Worm (Caenorhabditis elegans) whole organism, late embryonic: ENCODE measurements around the gene nemt-1.
"Not testable (repeated sequence)": the region's sequence is repeated elsewhere in the genome, so short reads cannot be mapped to it uniquely, and the experiment has no call there.

Source experiments
- C08G9.2 ChIP-seq: sonication (generic microtip); optimal IDR thresholded peaks from 2 replicates; lab custom pipeline; 2016; ENCODE audit warnings: mild to moderate bottlenecking, missing genetic modification characterization, moderate library complexity, missing compliant biosample characterization
- C38D4.7 ChIP-seq: fragments of 200-800 bp; sonication (Bioruptor generic); optimal IDR thresholded peaks from 2 replicates; lab custom pipeline; 2018; ENCODE audit warnings: mild to moderate bottlenecking, missing genetic modification characterization, moderate library complexity, missing compliant biosample characterization
- F13H6.1 ChIP-seq: sonication (generic microtip); optimal IDR thresholded peaks from 2 replicates; lab custom pipeline; 2016; ENCODE audit warnings: missing genetic modification characterization, missing compliant biosample characterization
- K02D7.2 ChIP-seq: sonication (generic microtip); optimal IDR thresholded peaks from 2 replicates; lab custom pipeline; 2017; ENCODE audit warnings: mild to moderate bottlenecking, missing genetic modification characterization, missing compliant biosample characterization
- Y22D7AL.16 ChIP-seq: sonication (generic microtip); optimal IDR thresholded peaks from 2 replicates; lab custom pipeline; 2016; ENCODE audit warnings: missing genetic modification characterization, missing compliant biosample characterization
- ceh-19 ChIP-seq: fragments of 200-800 bp; sonication (Bioruptor generic); optimal IDR thresholded peaks from 2 replicates; lab custom pipeline; 2018; ENCODE audit warnings: mild to moderate bottlenecking, missing genetic modification characterization, missing compliant biosample characterization
- ceh-2 ChIP-seq: sonication (generic microtip); optimal IDR thresholded peaks from 2 replicates; lab custom pipeline; 2016; ENCODE audit warnings: missing genotype, missing genetic modification characterization, missing compliant biosample characterization
- ceh-24 ChIP-seq: sonication (generic microtip); optimal IDR thresholded peaks from 2 replicates; lab custom pipeline; 2016; ENCODE audit warnings: mild to moderate bottlenecking, missing genetic modification characterization, missing compliant biosample characterization
- ceh-30 ChIP-seq: fragments of 150-350 bp; optimal IDR thresholded peaks from 2 replicates; lab custom pipeline; 2014; ENCODE audit warnings: missing biosample characterization, missing genetic modification characterization
- ceh-31 ChIP-seq: sonication (generic microtip); optimal IDR thresholded peaks from 2 replicates; lab custom pipeline; 2016; ENCODE audit warnings: missing genetic modification characterization, missing compliant biosample characterization
- ceh-34 ChIP-seq: sonication (generic microtip); optimal IDR thresholded peaks from 2 replicates; lab custom pipeline; 2016; ENCODE audit warnings: mild to moderate bottlenecking, missing genetic modification characterization, missing compliant biosample characterization
- ceh-9 ChIP-seq: sonication (generic microtip); optimal IDR thresholded peaks from 2 replicates; lab custom pipeline; 2016; ENCODE audit warnings: mild to moderate bottlenecking, missing genetic modification characterization, inconsistent platforms, missing compliant biosample characterization
- che-1 ChIP-seq: sonication (generic microtip); optimal IDR thresholded peaks from 2 replicates; lab custom pipeline; 2016; ENCODE audit warnings: mild to moderate bottlenecking, missing genetic modification characterization, missing compliant biosample characterization
- dmd-4 ChIP-seq: sonication (generic microtip); optimal IDR thresholded peaks from 2 replicates; lab custom pipeline; 2016; ENCODE audit warnings: borderline replicate concordance, missing genetic modification characterization, missing compliant biosample characterization
- dve-1 ChIP-seq: sonication (generic microtip); optimal IDR thresholded peaks from 2 replicates; lab custom pipeline; 2017; ENCODE audit warnings: antibody characterized with exemption, mild to moderate bottlenecking, missing genetic modification characterization, missing compliant biosample characterization
- elt-2 ChIP-seq: sonication (generic microtip); optimal IDR thresholded peaks from 2 replicates; lab custom pipeline; 2016; ENCODE audit warnings: missing genetic modification reagents, missing genetic modification characterization, missing compliant biosample characterization
- elt-4 ChIP-seq: sonication (generic microtip); optimal IDR thresholded peaks from 2 replicates; lab custom pipeline; 2016; ENCODE audit warnings: missing genetic modification characterization, missing compliant biosample characterization
- ets-4 ChIP-seq: sonication (generic microtip); optimal IDR thresholded peaks from 2 replicates; lab custom pipeline; 2016; ENCODE audit warnings: missing genetic modification characterization, missing compliant biosample characterization
- eyg-1 ChIP-seq: sonication (generic microtip); optimal IDR thresholded peaks from 2 replicates; lab custom pipeline; 2016; ENCODE audit warnings: missing genotype, missing genetic modification characterization, missing compliant biosample characterization
- fkh-10 ChIP-seq: fragments of 150-350 bp; optimal IDR thresholded peaks from 2 replicates; lab custom pipeline; 2014; ENCODE audit warnings: missing biosample characterization, missing genetic modification reagents, missing genetic modification characterization
- gmeb-2 ChIP-seq: sonication (generic microtip); optimal IDR thresholded peaks from 2 replicates; lab custom pipeline; 2016; ENCODE audit warnings: missing genetic modification characterization, inconsistent platforms, missing compliant biosample characterization
- hlh-13 ChIP-seq: fragments of 200-800 bp; sonication (Bioruptor generic); optimal IDR thresholded peaks from 2 replicates; lab custom pipeline; 2018; ENCODE audit warnings: mild to moderate bottlenecking, missing genetic modification characterization, missing compliant biosample characterization
- hlh-15 ChIP-seq: sonication (generic microtip); optimal IDR thresholded peaks from 2 replicates; lab custom pipeline; 2016; ENCODE audit warnings: missing genetic modification characterization, missing compliant biosample characterization
- hlh-30 ChIP-seq: sonication (generic microtip); optimal IDR thresholded peaks from 2 replicates; lab custom pipeline; 2017; ENCODE audit warnings: antibody characterized with exemption, missing genetic modification characterization, missing compliant biosample characterization; ENCODE audit not compliant: insufficient read depth
- hlh-8 ChIP-seq: sonication (generic microtip); optimal IDR thresholded peaks from 2 replicates; lab custom pipeline; 2016; ENCODE audit warnings: missing genotype, missing genetic modification characterization, missing compliant biosample characterization
- lim-6 ChIP-seq: sonication (generic microtip); optimal IDR thresholded peaks from 2 replicates; lab custom pipeline; 2016; ENCODE audit warnings: missing genetic modification characterization, missing compliant biosample characterization
- lin-11 ChIP-seq: fragments of 200-800 bp; sonication (Bioruptor generic); optimal IDR thresholded peaks from 2 replicates; lab custom pipeline; 2018; ENCODE audit warnings: mild to moderate bottlenecking, missing genetic modification characterization, missing compliant biosample characterization
- madf-2 ChIP-seq: sonication (generic microtip); optimal IDR thresholded peaks from 2 replicates; lab custom pipeline; 2017; ENCODE audit warnings: missing genetic modification characterization, missing compliant biosample characterization
- nfya-1 ChIP-seq: sonication (generic microtip); optimal IDR thresholded peaks from 2 replicates; lab custom pipeline; 2017; ENCODE audit warnings: missing genetic modification characterization, mild to moderate bottlenecking, missing compliant biosample characterization, antibody characterized with exemption, moderate library complexity
- nhr-11 ChIP-seq: fragments of 150-350 bp; optimal IDR thresholded peaks from 2 replicates; lab custom pipeline; 2014; ENCODE audit warnings: missing biosample characterization, missing genetic modification characterization
- odd-2 ChIP-seq: sonication (generic microtip); optimal IDR thresholded peaks from 2 replicates; lab custom pipeline; 2017; ENCODE audit warnings: antibody characterized with exemption, mild to moderate bottlenecking, missing genetic modification characterization, missing compliant biosample characterization
- pag-3 ChIP-seq: sonication (generic microtip); optimal IDR thresholded peaks from 2 replicates; lab custom pipeline; 2016; ENCODE audit warnings: missing compliant biosample characterization, missing genetic modification characterization, borderline replicate concordance
- pax-1 ChIP-seq: fragments of 150-350 bp; optimal IDR thresholded peaks from 2 replicates; lab custom pipeline; 2014; ENCODE audit warnings: missing biosample characterization, missing genetic modification characterization
- pha-2 ChIP-seq: sonication (generic microtip); optimal IDR thresholded peaks from 2 replicates; lab custom pipeline; 2017; ENCODE audit warnings: mild to moderate bottlenecking, missing genetic modification characterization, missing compliant biosample characterization
- pha-4 ChIP-seq: fragments of 150-350 bp; optimal IDR thresholded peaks from 2 replicates; lab custom pipeline; 2018; ENCODE audit warnings: missing biosample characterization, missing genetic modification reagents, missing genetic modification characterization
- pqm-1 ChIP-seq: sonication (generic microtip); optimal IDR thresholded peaks from 2 replicates; lab custom pipeline; 2016; ENCODE audit warnings: missing genetic modification characterization, missing compliant biosample characterization
- ref-2 ChIP-seq: sonication (generic microtip); optimal IDR thresholded peaks from 2 replicates; lab custom pipeline; 2016; ENCODE audit warnings: missing genetic modification characterization, missing compliant biosample characterization
- rnt-1 ChIP-seq: sonication (generic microtip); optimal IDR thresholded peaks from 2 replicates; lab custom pipeline; 2016; ENCODE audit warnings: missing genetic modification characterization, missing compliant biosample characterization
- syd-9 ChIP-seq: sonication (generic microtip); optimal IDR thresholded peaks from 2 replicates; lab custom pipeline; 2016; ENCODE audit warnings: mild to moderate bottlenecking, missing genetic modification characterization, moderate library complexity, missing compliant biosample characterization
- tbx-2 ChIP-seq: sonication (generic microtip); optimal IDR thresholded peaks from 2 replicates; lab custom pipeline; 2016; ENCODE audit warnings: missing genetic modification characterization, missing compliant biosample characterization
- tbx-7 ChIP-seq: sonication (generic microtip); optimal IDR thresholded peaks from 2 replicates; lab custom pipeline; 2016; ENCODE audit warnings: missing genotype, missing genetic modification characterization, missing compliant biosample characterization
- unc-3 ChIP-seq, 2 experiments: fragments of 200-800 bp in 1 of 2; sonication (Bioruptor generic) in 1 of 2; sonication (generic microtip) in 1 of 2; conservative IDR thresholded peaks in 1 of 2; optimal IDR thresholded peaks in 1 of 2; 2 replicates each; pipeline versions ENCODE4 v1.3.6 to Lab custom; 2016 to 2022; ENCODE audit warnings: missing compliant biosample characterization in 2 of 2, missing genetic modification characterization in 2 of 2, missing genetic modification reagents in 1 of 2
- ztf-16 ChIP-seq: sonication (generic microtip); optimal IDR thresholded peaks from 2 replicates; lab custom pipeline; 2017; ENCODE audit warnings: missing genetic modification characterization, missing compliant biosample characterization

nemt-1 gene

DNA sequence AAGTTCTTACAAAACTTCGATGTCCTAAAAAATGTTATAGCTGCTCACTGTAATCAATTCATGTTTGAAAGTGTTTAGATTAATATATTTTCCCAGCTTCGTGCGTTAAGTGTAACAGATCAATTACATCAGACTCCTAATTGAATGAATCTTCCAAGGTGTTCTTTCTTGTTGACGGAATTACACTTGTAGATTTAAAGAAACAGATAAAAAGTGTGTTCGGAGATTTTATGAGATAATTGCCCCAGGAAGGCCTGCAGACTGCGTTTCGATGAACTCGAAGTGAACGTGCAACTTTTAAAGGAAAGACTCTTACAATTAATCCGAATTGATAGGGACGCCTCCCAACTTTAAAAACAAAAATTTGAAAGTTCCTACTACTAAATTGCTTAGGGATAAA, 29.6 kb downstream of the nemt-1 start:
- no peak for TF ChIP-seq unc-3 (GFP tag; conservative IDR thresholded peaks at IDR 0.05; lab: Robert Waterston, UW)
- no peak for TF ChIP-seq unc-3 (tag; optimal IDR thresholded peaks at IDR 0.05; lab: Kevin White, UChicago)
- no peak for TF ChIP-seq odd-2 (tag; lab: Kevin White, UChicago)
- no peak for TF ChIP-seq ztf-16 (tag; lab: Kevin White, UChicago)
- no peak for TF ChIP-seq lin-11
- no peak for TF ChIP-seq hlh-13
- TF ChIP-seq tbx-7 (tag; lab: Kevin White, UChicago) = no peak
- no peak for TF ChIP-seq pax-1
- no peak for TF ChIP-seq pag-3 (tag; lab: Kevin White, UChicago)
- no peak for TF ChIP-seq ceh-24
- no peak for TF ChIP-seq eyg-1 (tag; lab: Kevin White, UChicago)
- TF ChIP-seq ceh-9 (tag; lab: Kevin White, UChicago) = no peak
- no peak for TF ChIP-seq fkh-10 (GFP tag; lab: Kevin White, UChicago)
- TF ChIP-seq gmeb-2 (tag; lab: Kevin White, UChicago) = no peak
- no peak for TF ChIP-seq hlh-8 (tag; lab: Kevin White, UChicago)
- no peak for TF ChIP-seq ceh-19 (GFP tag; lab: Kevin White, UChicago)
- no peak for TF ChIP-seq dve-1
- TF ChIP-seq syd-9 (tag; lab: Kevin White, UChicago) = no peak
- TF ChIP-seq nhr-11 (tag; lab: Kevin White, UChicago) = no peak

DNA sequence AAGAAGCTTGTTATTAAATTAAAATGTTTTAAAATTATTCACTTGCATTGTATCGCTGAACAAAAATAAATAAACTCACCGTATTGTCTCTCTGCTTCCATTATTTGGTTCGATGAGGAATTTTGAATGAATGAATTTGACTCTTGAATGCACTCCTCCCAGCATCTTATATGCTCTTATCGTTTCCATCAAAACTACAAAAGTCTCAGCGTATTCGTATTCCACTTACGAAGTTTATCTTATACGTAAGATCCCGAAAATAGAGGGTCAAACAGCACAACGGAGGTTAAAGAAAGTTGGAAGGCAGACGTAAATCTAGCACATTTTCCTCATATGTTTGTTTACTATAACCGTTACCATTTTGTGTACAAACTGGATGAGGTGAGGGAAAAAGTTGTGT, 32.9 kb downstream of the nemt-1 start, which contains the start of gene nhr-267:
TSS of gene nhr-267 (minus strand) at position 101 of the 400 bp plus-strand sequence.
- not testable (repeated sequence) for TF ChIP-seq ref-2 (tag; lab: Kevin White, UChicago); pha-2; pha-4 (tag; lab: Kevin White, UChicago)
- TF ChIP-seq, all 69 proteins: peak for 0; not testable (repeated sequence) for 69

ce11 chrIV:9274008-9274529, 45.2 kb downstream of the nemt-1 start, which contains the start of gene nmy-3:
Gene nmy-3 (plus strand): TSS chrIV:9274479.
- TF ChIP-seq C38D4.7 (GFP tag; lab: Kevin White, UChicago) (no peak), C08G9.2 (tag; lab: Kevin White, UChicago) (no peak), lim-6 (tag; lab: Kevin White, UChicago) (no peak), ceh-30 (no peak), elt-4 (tag; lab: Kevin White, UChicago) (no peak), F13H6.1 (tag; lab: Kevin White, UChicago) (no peak), K02D7.2 (tag; lab: Kevin White, UChicago) (no peak)
- TF ChIP-seq, all 69 proteins: peak for 0

- no peak for TF ChIP-seq ceh-2 (tag; lab: Kevin White, UChicago)
- TF ChIP-seq ceh-30 = no peak
- TF ChIP-seq C38D4.7 (GFP tag; lab: Kevin White, UChicago) = no peak
- TF ChIP-seq pqm-1 = no peak
- TF ChIP-seq hlh-30 (tag; lab: Kevin White, UChicago) = no peak
- no peak for TF ChIP-seq ets-4 (tag; lab: Kevin White, UChicago)
- TF ChIP-seq che-1 (tag; lab: Kevin White, UChicago) = no peak
- no peak for TF ChIP-seq ztf-16 (tag; lab: Kevin White, UChicago)
- TF ChIP-seq madf-2 (tag; lab: Kevin White, UChicago) = no peak
- TF ChIP-seq pha-2 = no peak
Measured at ce11 chrIV:9269796-9270195, 49.4 kb downstream of the nemt-1 start, which contains the start of gene flh-3. Gene flh-3 (plus strand): TSS chrIV:9270096.

ce11 chrIV:9268916-9269315, 50.3 kb downstream of the nemt-1 start:
- TF ChIP-seq ceh-34 (tag; lab: Kevin White, UChicago) (peak; percentile 59), pha-4 (tag; lab: Kevin White, UChicago) (no peak), Y22D7AL.16 (tag; lab: Kevin White, UChicago) (no peak), ceh-9 (tag; lab: Kevin White, UChicago) (peak; percentile 20), dmd-4 (no peak), ref-2 (tag; lab: Kevin White, UChicago) (peak; percentile 40), hlh-15 (tag; lab: Kevin White, UChicago) (no peak), tbx-2 (tag; lab: Kevin White, UChicago) (peak; percentile 68), lin-11 (no peak), C08G9.2 (tag; lab: Kevin White, UChicago) (peak; percentile 52), elt-2 (tag; lab: Kevin White, UChicago) (peak; percentile 34), rnt-1 (tag; lab: Kevin White, UChicago) (peak; percentile 1), eyg-1 (tag; lab: Kevin White, UChicago) (peak; percentile 59), nfya-1 (tag; lab: Kevin White, UChicago) (peak; percentile 51), odd-2 (tag; lab: Kevin White, UChicago) (no peak), syd-9 (tag; lab: Kevin White, UChicago) (peak; percentile 4), ceh-31 (peak; percentile 46), ceh-2 (tag; lab: Kevin White, UChicago) (peak; percentile 19)
